Worm (Caenorhabditis elegans) whole organism, L4 larva: ENCODE results near the gene bath-46.

ENCODE experiments used
- lin-15B ChIP-seq: fragments of 150-350 bp; sonication (generic microtip); optimal IDR thresholded peaks from 3 replicates; lab custom pipeline; 2014; ENCODE audit warnings: missing biosample characterization, missing genetic modification characterization
- lsy-2 ChIP-seq, 2 experiments: fragments of 150-350 bp in 1 of 2; sonication (generic microtip) in 1 of 2; optimal IDR thresholded peaks; 2 replicates each; lab custom pipeline; 2014 to 2017; ENCODE audit warnings: missing biosample characterization in 2 of 2, missing genetic modification characterization in 2 of 2
- php-3 ChIP-seq: fragments of 200-800 bp; sonication (Bioruptor generic); IDR thresholded peaks from 2 replicates; pipeline ENCODE4 v1.3.6; 2022; ENCODE audit warnings: missing genetic modification reagents, missing genetic modification characterization, missing compliant biosample characterization
- unc-62 ChIP-seq, 3 experiments: fragments of 150-350 bp in 1 of 3; sonication (generic microtip); optimal IDR thresholded peaks in 2 of 3; peaks in 1 of 3; 1 replicate in 1 of 3; 2 replicates in 2 of 3; lab custom pipeline; 2014 to 2017; ENCODE audit warnings: missing biosample characterization in 3 of 3, missing genetic modification characterization in 3 of 3, missing genetic modification reagents in 3 of 3, missing genotype in 1 of 3
- zag-1 ChIP-seq: fragments of 150-350 bp; optimal IDR thresholded peaks from 2 replicates; lab custom pipeline; 2014; ENCODE audit warnings: missing biosample characterization, missing genetic modification characterization

- TF ChIP-seq lsy-2 (tag; optimal IDR thresholded peaks at IDR 0.05; lab: Kevin White, UChicago) (no peak), php-3 (no peak), unc-62 (GFP tag; optimal IDR thresholded peaks at IDR 0.05 in 1 of 2; lab: Kevin White, UChicago) (no peak), unc-62 (tag; optimal IDR thresholded peaks at IDR 0.05; lab: Kevin White, UChicago) (no peak), zag-1 (tag; lab: Kevin White, UChicago) (no peak), lin-15B (tag; lab: Kevin White, UChicago) (no peak)
Measured at ce11 chrII:1640496-1640895, 42.8 kb downstream of the bath-46 start, which contains the start of gene srh-72.
